Worm (Caenorhabditis elegans): Measurements from ENCODE around the gene C48B4.9.

- TF ChIP-seq ama-1 (optimal IDR thresholded peaks at IDR 0.05) (no peak), F13C5.2 (tag; optimal IDR thresholded peaks at IDR 0.05) (no peak), flt-1 (GFP tag; IDR thresholded peaks at IDR 0.05) (no peak), hmg-4 (GFP tag; optimal IDR thresholded peaks at IDR 0.05) (no peak), scrt-1 (GFP tag; IDR thresholded peaks at IDR 0.05) (no peak), sea-1 (GFP tag; conservative IDR thresholded peaks at IDR 0.05) (no peak)
Observed at ce11 chrIII:9513006-9513405, 50.1 kb downstream of the C48B4.9 start.
